Fruit fly (Drosophila melanogaster) whole organism, prepupa: ENCODE results near the gene CG11698.
A peak's percentile ranks its signal among the peaks of the same experiment; 100 is the strongest.

ENCODE experiments used
- CG10631 ChIP-seq: fragments of 200-800 bp; sonication (Bioruptor generic); optimal IDR thresholded peaks from 2 replicates; lab custom pipeline; 2016; ENCODE audit warnings: missing biosample characterization, missing genetic modification characterization
- CG11902 ChIP-seq: fragments of 200-800 bp; sonication (Bioruptor generic); optimal IDR thresholded peaks from 3 replicates; lab custom pipeline; 2016; ENCODE audit warnings: missing biosample characterization, missing genetic modification characterization
- CG15336 ChIP-seq: fragments of 200-800 bp; sonication (Bioruptor generic); IDR thresholded peaks from 2 replicates; pipeline ENCODE4 v1.3.6; 2022; ENCODE audit warnings: missing biosample characterization, missing genetic modification characterization
- CG1621 ChIP-seq: fragments of 200-800 bp; sonication (Bioruptor generic); optimal IDR thresholded peaks from 3 replicates; lab custom pipeline; 2018; ENCODE audit warnings: missing biosample characterization, mild to moderate bottlenecking, missing genetic modification characterization
- CG16779 ChIP-seq: fragments of 200-800 bp; sonication (Bioruptor generic); optimal IDR thresholded peaks from 3 replicates; lab custom pipeline; 2017; ENCODE audit warnings: missing biosample characterization, mild to moderate bottlenecking, missing genetic modification characterization
- CG3032 ChIP-seq: fragments of 200-800 bp; optimal IDR thresholded peaks from 2 replicates; lab custom pipeline; 2019; ENCODE audit warnings: missing biosample characterization, mild to moderate bottlenecking, missing genetic modification characterization, moderate library complexity
- CG32006 ChIP-seq: fragments of 200-800 bp; sonication (Bioruptor generic); optimal IDR thresholded peaks from 3 replicates; lab custom pipeline; 2017; ENCODE audit warnings: missing biosample characterization, mild to moderate bottlenecking, missing genetic modification characterization
- CG34406 ChIP-seq: fragments of 200-800 bp; sonication (Bioruptor generic); optimal IDR thresholded peaks from 3 replicates; lab custom pipeline; 2016; ENCODE audit warnings: missing biosample characterization, missing genetic modification characterization
- CG4318 ChIP-seq: fragments of 200-800 bp; sonication (Bioruptor generic); optimal IDR thresholded peaks from 3 replicates; lab custom pipeline; 2017; ENCODE audit warnings: missing biosample characterization, mild to moderate bottlenecking, missing genetic modification characterization
- CG6163 ChIP-seq: fragments of 200-800 bp; sonication (Bioruptor generic); IDR thresholded peaks from 3 replicates; pipeline ENCODE4 v1.3.6; 2022; ENCODE audit warnings: missing biosample characterization, missing genetic modification characterization
- CG6276 ChIP-seq: fragments of 200-800 bp; sonication (Bioruptor generic); optimal IDR thresholded peaks from 2 replicates; lab custom pipeline; 2017; ENCODE audit warnings: missing biosample characterization, mild to moderate bottlenecking, missing genetic modification characterization
- CG6792 ChIP-seq: fragments of 200-800 bp; sonication (Bioruptor generic); optimal IDR thresholded peaks from 3 replicates; lab custom pipeline; 2016; ENCODE audit warnings: missing biosample characterization, missing genetic modification characterization
- CG7368 ChIP-seq: fragments of 200-800 bp; sonication (Bioruptor generic); optimal IDR thresholded peaks from 3 replicates; lab custom pipeline; 2016; ENCODE audit warnings: missing biosample characterization, missing genetic modification characterization
- CG8119 ChIP-seq: fragments of 200-800 bp; sonication (Bioruptor generic); IDR thresholded peaks from 3 replicates; pipeline ENCODE4 v1.3.6; 2022; ENCODE audit warnings: missing biosample characterization, missing genetic modification characterization
- CG8319 ChIP-seq: fragments of 200-800 bp; sonication (Bioruptor generic); optimal IDR thresholded peaks from 3 replicates; lab custom pipeline; 2016; ENCODE audit warnings: missing biosample characterization, missing genetic modification characterization
- CG9139 ChIP-seq: fragments of 200-800 bp; sonication (Bioruptor generic); optimal IDR thresholded peaks from 3 replicates; lab custom pipeline; 2017; ENCODE audit warnings: missing biosample characterization, mild to moderate bottlenecking, missing genetic modification characterization
- Eip78C ChIP-seq: fragments of 200-800 bp; sonication (Bioruptor generic); peaks from one replicate; lab custom pipeline; 2016; ENCODE audit warnings: missing biosample characterization, missing genetic modification characterization
- Eip93F ChIP-seq: fragments of 200-800 bp; sonication (Bioruptor generic); optimal IDR thresholded peaks from 2 replicates; lab custom pipeline; 2016; ENCODE audit warnings: missing biosample characterization, mild to moderate bottlenecking, missing genetic modification characterization
- Ets21C ChIP-seq: fragments of 200-800 bp; sonication (Bioruptor generic); optimal IDR thresholded peaks from 3 replicates; lab custom pipeline; 2016; ENCODE audit warnings: missing biosample characterization, missing genetic modification characterization
- Gug ChIP-seq: fragments of 200-800 bp; sonication (Bioruptor generic); IDR thresholded peaks from 2 replicates; pipeline ENCODE4 v1.3.6; 2022; ENCODE audit warnings: missing biosample characterization, missing genetic modification characterization
- Smox ChIP-seq: fragments of 200-800 bp; sonication (Bioruptor generic); optimal IDR thresholded peaks from 3 replicates; lab custom pipeline; 2016; ENCODE audit warnings: missing biosample characterization, missing genetic modification characterization
- Sox102F ChIP-seq: fragments of 200-800 bp; sonication (Bioruptor generic); optimal IDR thresholded peaks from 2 replicates; lab custom pipeline; 2016; ENCODE audit warnings: missing biosample characterization, mild to moderate bottlenecking, missing genetic modification characterization
- Sox14 ChIP-seq: fragments of 200-800 bp; sonication (Bioruptor generic); optimal IDR thresholded peaks from 3 replicates; lab custom pipeline; 2016; ENCODE audit warnings: missing biosample characterization, missing genetic modification characterization
- achi ChIP-seq: fragments of 200-800 bp; sonication (Bioruptor generic); optimal IDR thresholded peaks from 3 replicates; lab custom pipeline; 2016; ENCODE audit warnings: missing biosample characterization, missing genetic modification characterization
- acj6 ChIP-seq: fragments of 200-800 bp; sonication (Bioruptor generic); optimal IDR thresholded peaks from 3 replicates; lab custom pipeline; 2016; ENCODE audit warnings: missing biosample characterization, missing genetic modification characterization
- dsx ChIP-seq: fragments of 200-800 bp; optimal IDR thresholded peaks from 3 replicates; lab custom pipeline; 2019; ENCODE audit warnings: missing biosample characterization, mild to moderate bottlenecking, missing genetic modification characterization, moderate library complexity; ENCODE audit not compliant: poor library complexity, severe bottlenecking
- eg ChIP-seq: fragments of 200-800 bp; sonication (Bioruptor generic); IDR thresholded peaks from 3 replicates; pipeline ENCODE4 v1.3.6; 2022; ENCODE audit warnings: missing biosample characterization, missing genetic modification characterization
- esn ChIP-seq: fragments of 200-800 bp; sonication (Bioruptor generic); optimal IDR thresholded peaks from 2 replicates; lab custom pipeline; 2016; ENCODE audit warnings: missing biosample characterization, mild to moderate bottlenecking, missing genetic modification characterization, moderate library complexity
- fd59A ChIP-seq: fragments of 200-800 bp; sonication (Bioruptor generic); optimal IDR thresholded peaks from 2 replicates; lab custom pipeline; 2017; ENCODE audit warnings: missing biosample characterization, mild to moderate bottlenecking, missing genetic modification characterization, missing genetic modification reagents
- fd85E ChIP-seq: fragments of 200-800 bp; sonication (Bioruptor generic); optimal IDR thresholded peaks from 3 replicates; lab custom pipeline; 2016; ENCODE audit warnings: missing biosample characterization, missing genetic modification characterization
- fkh ChIP-seq: fragments of 200-800 bp; sonication (Bioruptor generic); optimal IDR thresholded peaks from 3 replicates; lab custom pipeline; 2017; ENCODE audit warnings: missing biosample characterization, mild to moderate bottlenecking, missing genetic modification characterization, moderate library complexity
- pdm3 ChIP-seq: fragments of 200-800 bp; sonication (Bioruptor generic); optimal IDR thresholded peaks from 3 replicates; lab custom pipeline; 2016; ENCODE audit warnings: missing biosample characterization, missing genetic modification characterization
- spab ChIP-seq: fragments of 200-800 bp; sonication (Bioruptor generic); optimal IDR thresholded peaks from 2 replicates; lab custom pipeline; 2017; ENCODE audit warnings: missing biosample characterization, mild to moderate bottlenecking, missing genetic modification characterization, missing genetic modification reagents
- ss ChIP-seq, 2 experiments: fragments of 200-800 bp; sonication (Bioruptor generic); optimal IDR thresholded peaks; 2 replicates in 1 of 2; 3 replicates in 1 of 2; lab custom pipeline; 2017 to 2018; ENCODE audit warnings: mild to moderate bottlenecking in 2 of 2, missing biosample characterization in 2 of 2, missing genetic modification characterization in 2 of 2, moderate library complexity in 1 of 2
- svp ChIP-seq: fragments of 200-800 bp; sonication (Bioruptor generic); peaks from one replicate; lab custom pipeline; 2016; ENCODE audit warnings: missing biosample characterization, missing genetic modification characterization
- topi ChIP-seq: fragments of 200-800 bp; sonication (Bioruptor generic); optimal IDR thresholded peaks from 3 replicates; lab custom pipeline; 2016; ENCODE audit warnings: missing biosample characterization, missing genetic modification characterization
- vri ChIP-seq: fragments of 200-800 bp; sonication (Bioruptor generic); optimal IDR thresholded peaks from 3 replicates; lab custom pipeline; 2016; ENCODE audit warnings: missing biosample characterization, mild to moderate bottlenecking, missing genetic modification characterization

Gene CG11698

DNA sequence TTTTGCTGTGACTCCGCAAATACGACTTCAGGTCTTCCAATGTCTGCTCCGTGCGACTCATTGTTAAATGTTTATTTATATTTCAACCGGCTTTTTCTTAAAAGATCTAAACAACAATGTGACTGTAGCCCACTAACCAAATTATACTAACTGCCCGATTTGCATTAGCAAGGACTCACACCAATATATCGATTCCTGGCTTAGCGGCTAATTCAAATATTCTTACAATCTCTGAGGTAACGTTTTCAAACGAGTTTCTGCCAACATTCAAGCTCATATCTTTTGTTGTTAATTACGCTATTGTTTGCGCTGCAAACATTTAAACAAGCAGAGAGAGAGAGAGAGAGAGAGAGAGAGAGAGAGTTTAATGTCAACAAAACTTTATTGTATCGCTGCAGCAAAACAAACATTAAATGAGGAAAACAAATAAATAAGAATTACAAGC lies 3.5 kb upstream of the CG11698 start, which contains the start of gene tex:
TSS of gene tex (minus strand) at position 131 of the 445 bp plus-strand sequence.
- TF ChIP-seq CG15336 (no peak), CG9139 (GFP tag; lab: Kevin White, UChicago) (no peak), fkh (GFP tag; lab: Kevin White, UChicago) (peak; percentile 72), Eip78C (GFP tag; lab: Kevin White, UChicago) (peak; percentile 34)

DNA sequence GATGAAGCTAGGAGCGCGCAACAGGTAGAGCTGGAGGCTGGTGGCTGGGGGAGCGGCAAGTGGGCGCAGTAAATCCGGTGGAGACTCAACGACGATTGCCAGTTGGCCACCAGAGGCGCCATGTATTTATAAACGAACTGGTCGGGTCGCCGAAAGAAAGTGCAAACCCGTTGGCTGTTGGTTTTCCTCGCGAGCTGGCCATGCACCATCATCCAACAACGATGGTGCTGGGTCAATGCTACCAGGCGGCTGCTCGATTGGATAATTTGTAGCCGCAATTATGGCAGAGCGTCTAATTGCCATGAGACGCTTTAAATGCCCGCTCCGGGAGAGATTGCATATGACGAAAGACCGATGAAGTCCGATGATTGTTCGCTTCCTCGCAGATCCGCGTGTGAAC lies 1.3 kb upstream of the CG11698 start, which contains the start of gene CG11693:
TSS of gene CG11693 (minus strand) at position 101 of the 400 bp plus-strand sequence.
- TF ChIP-seq CG8119 = no peak
- no peak for TF ChIP-seq dsx (GFP tag; lab: Kevin White, UChicago)
- no peak for TF ChIP-seq ss (GFP tag; optimal IDR thresholded peaks at IDR 0.05; lab: Kevin White, UChicago)
- TF ChIP-seq Smox (GFP tag; lab: Kevin White, UChicago) = no peak
- no peak for TF ChIP-seq Gug (GFP tag; lab: Robert Waterston, UW)
- no peak for TF ChIP-seq eg (GFP tag; lab: Robert Waterston, UW)

DNA sequence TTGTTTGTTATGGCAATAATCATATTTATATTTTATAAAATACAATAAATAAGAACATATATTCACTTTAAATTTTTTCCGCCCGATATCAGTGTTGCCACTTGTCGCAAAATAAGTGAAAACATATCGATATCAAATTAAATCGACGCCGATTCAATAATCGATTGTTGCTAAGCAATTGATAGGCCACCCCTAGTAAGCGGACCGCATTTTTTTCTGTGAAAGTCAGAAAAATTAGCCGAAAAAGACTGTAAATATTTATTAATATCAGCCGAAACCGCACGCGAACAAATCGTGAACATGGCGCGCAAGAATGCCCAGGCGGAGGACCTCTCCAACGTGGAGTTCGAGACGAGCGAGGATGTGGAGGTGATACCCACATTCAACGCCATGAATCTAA lies 1.1 kb downstream of the CG11698 start, which contains the start of gene CG7483:
TSS of gene CG7483 (plus strand) at position 171 of the 400 bp plus-strand sequence.
- TF ChIP-seq CG6276 (GFP tag; lab: Kevin White, UChicago) (no peak), Eip78C (GFP tag; lab: Kevin White, UChicago) (peak; percentile 52)

DNA sequence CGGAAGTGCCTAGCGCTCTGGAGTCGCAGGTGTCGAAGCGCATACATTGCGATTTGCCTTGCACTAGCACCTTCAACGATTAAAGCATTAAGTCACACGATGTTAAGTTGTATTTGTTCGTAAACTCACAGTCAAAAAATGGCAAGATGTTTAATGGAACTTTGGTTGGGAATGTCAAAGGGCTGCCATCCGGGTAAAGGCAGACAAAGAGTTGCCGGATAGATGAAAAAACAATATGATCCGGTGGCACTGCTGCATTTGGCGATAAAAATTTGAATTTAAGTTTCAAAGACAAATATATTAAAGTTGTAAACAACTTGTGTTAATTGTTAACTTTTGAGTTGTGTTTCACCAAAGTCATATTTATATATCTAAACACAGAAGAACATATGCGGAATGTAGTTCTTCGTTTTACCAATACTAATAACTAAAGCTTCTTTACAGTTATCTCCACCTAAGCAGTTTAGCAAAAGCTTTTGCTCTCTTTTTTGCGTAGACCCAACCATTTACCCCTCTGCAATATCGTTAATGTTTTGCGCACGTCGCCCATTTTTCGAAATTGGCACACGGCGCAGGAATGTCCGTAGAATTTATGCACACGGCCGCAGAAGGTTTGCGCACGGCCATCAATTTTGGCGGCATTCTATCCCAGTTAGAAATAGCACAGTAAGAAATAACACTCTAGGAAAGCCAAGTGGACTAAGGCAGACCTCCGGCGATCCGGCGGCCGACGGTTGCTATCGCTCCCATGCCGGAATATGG lies 4.5 kb downstream of the CG11698 start, which contains the start of gene Coq2:
TSS of gene Coq2 (minus strand) at position 200 of the 762 bp plus-strand sequence.
- TF ChIP-seq CG32006 (no peak), CG6163 (GFP tag; lab: Robert Waterston, UW) (peak; percentile 30; the same call in 1 of the 3 replicates), CG16779 (tag; lab: Kevin White, UChicago) (no peak), esn (GFP tag; lab: Kevin White, UChicago) (peak; percentile 11)

DNA sequence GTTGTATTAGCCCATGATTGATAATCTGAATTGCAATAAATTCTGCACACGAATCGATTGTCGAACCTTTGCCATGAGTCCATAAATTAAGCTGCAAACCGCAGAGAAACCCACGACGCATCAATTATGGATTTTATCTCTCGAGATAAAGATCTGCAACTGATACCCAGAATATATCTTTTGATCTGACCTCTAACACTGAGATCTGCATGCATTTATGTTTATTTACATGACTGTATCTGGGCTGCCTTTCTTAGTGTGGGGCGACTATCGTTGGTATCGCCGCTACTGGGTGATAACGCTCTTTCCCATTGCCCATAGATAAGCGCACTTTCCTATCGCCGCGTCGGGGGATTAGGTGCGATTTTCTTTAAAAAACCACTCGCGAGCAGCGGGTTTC lies 5.2 kb downstream of the CG11698 start, which contains the start of gene Ctr1B:
TSS of gene Ctr1B (plus strand) at position 398 of the 400 bp plus-strand sequence.
- TF ChIP-seq Sox102F = no peak
- no peak for TF ChIP-seq svp (GFP tag; lab: Kevin White, UChicago)
- TF ChIP-seq eg (GFP tag; lab: Robert Waterston, UW) = 0 out of 3 replicates have a peak, but pooled peaks have one; percentile 39
- peak; percentile 53 for TF ChIP-seq Eip78C (GFP tag; lab: Kevin White, UChicago)
- TF ChIP-seq achi = no peak
- no peak for TF ChIP-seq topi
- TF ChIP-seq vri (GFP tag; lab: Kevin White, UChicago) = no peak
- TF ChIP-seq fd85E (GFP tag; lab: Kevin White, UChicago) = no peak
- no peak for TF ChIP-seq spab (GFP tag; lab: Kevin White, UChicago)

DNA sequence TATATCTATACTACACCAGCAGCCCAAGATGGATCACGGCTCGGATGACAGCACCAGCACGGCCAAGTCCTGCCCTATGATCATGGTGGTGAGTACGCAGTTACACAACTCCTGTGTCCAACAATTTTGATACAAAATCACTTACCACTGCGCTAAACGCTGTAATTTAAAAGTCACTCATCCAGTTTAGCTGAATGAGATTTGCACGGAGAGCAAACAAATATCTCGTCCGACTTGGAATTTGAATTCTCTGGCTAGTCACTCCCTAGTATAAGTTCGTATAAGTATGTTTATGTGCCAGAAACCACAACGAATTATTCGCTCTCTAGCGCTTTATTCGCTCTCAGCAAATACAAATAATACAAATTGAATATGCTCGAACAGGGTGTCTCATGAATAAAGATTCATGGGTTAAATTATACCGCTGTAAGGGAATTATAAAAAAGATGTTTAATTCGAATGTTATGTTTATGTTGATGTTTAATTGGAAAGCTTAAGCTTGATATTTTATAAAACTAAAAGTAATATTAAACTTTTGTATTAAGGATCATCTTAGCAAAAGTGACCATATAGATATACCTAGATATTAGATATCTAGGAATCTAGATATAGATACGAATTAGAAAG lies 5.8 kb downstream of the CG11698 start:
- no peak for TF ChIP-seq Eip78C (GFP tag; lab: Kevin White, UChicago)
- TF ChIP-seq ss (GFP tag; optimal IDR thresholded peaks at IDR 0.05; lab: Kevin White, UChicago) = no peak
- no peak for TF ChIP-seq CG6792
- no peak for TF ChIP-seq dsx (GFP tag; lab: Kevin White, UChicago)
- TF ChIP-seq acj6 = no peak
- no peak for TF ChIP-seq CG4318
- no peak for TF ChIP-seq CG10631 (GFP tag; lab: Kevin White, UChicago)
- no peak for TF ChIP-seq Smox (GFP tag; lab: Kevin White, UChicago)
- no peak for TF ChIP-seq CG11902 (GFP tag; lab: Kevin White, UChicago)
- TF ChIP-seq CG8319 (GFP tag; lab: Kevin White, UChicago) = no peak
- no peak for TF ChIP-seq CG16779 (tag; lab: Kevin White, UChicago)
- TF ChIP-seq CG15336 = peak; percentile 76
- TF ChIP-seq Eip93F = no peak
- TF ChIP-seq Sox14 (GFP tag; lab: Kevin White, UChicago) = no peak
- no peak for TF ChIP-seq CG9139 (GFP tag; lab: Kevin White, UChicago)
- TF ChIP-seq esn (GFP tag; lab: Kevin White, UChicago) = no peak
- no peak for TF ChIP-seq fd85E (GFP tag; lab: Kevin White, UChicago)
- TF ChIP-seq CG1621 = no peak
- TF ChIP-seq CG7368 (GFP tag; lab: Kevin White, UChicago) = no peak
- no peak for TF ChIP-seq pdm3 (GFP tag; lab: Kevin White, UChicago)
- no peak for TF ChIP-seq vri (GFP tag; lab: Kevin White, UChicago)
- no peak for TF ChIP-seq Gug (GFP tag; lab: Robert Waterston, UW)
- no peak for TF ChIP-seq CG34406
- TF ChIP-seq Ets21C (GFP tag; lab: Kevin White, UChicago) = no peak
- peak; percentile 71 for TF ChIP-seq eg (GFP tag; lab: Robert Waterston, UW)
- TF ChIP-seq fd59A (GFP tag; lab: Kevin White, UChicago) = no peak
- TF ChIP-seq CG3032 (tag; lab: Kevin White, UChicago) = no peak
